Fruit fly (Drosophila melanogaster): ENCODE data around the gene Irp-1A.

Gene Irp-1A

dm6 chr3R:22684044-22684947 lies 40.1 kb downstream of the Irp-1A start (continued):
- TF ChIP-seq Abd-B (GFP tag; optimal IDR thresholded peaks at IDR 0.05) (no peak), CG16863 (GFP tag; optimal IDR thresholded peaks at IDR 0.05) (no peak), kni (GFP tag; optimal IDR thresholded peaks at IDR 0.05) (peak; percentile 29), Med (GFP tag) (peak; percentile 76), CG9437 (GFP tag; optimal IDR thresholded peaks at IDR 0.05) (no peak), Mrtf (GFP tag; IDR thresholded peaks at IDR 0.05) (no peak), ro (GFP tag; IDR thresholded peaks at IDR 0.05) (no peak), cwo (GFP tag; optimal IDR thresholded peaks at IDR 0.05) (no peak), CG6683 (GFP tag; optimal IDR thresholded peaks at IDR 0.05) (no peak), CG9876 (GFP tag; optimal IDR thresholded peaks at IDR 0.05) (no peak), CG12391 (tag; optimal IDR thresholded peaks at IDR 0.05) (no peak), jumu (GFP tag; optimal IDR thresholded peaks at IDR 0.05) (no peak), Fer1 (GFP tag; optimal IDR thresholded peaks at IDR 0.05) (peak; percentile 27), sd (tag; optimal IDR thresholded peaks at IDR 0.05) (peak; percentile 20), Poxn (GFP tag; IDR thresholded peaks at IDR 0.05) (no peak), dmrt99B (tag; optimal IDR thresholded peaks at IDR 0.05) (no peak), amos (GFP tag; IDR thresholded peaks at IDR 0.05; ENCODE audit: partially characterized antibody) (no peak), HLH4C (GFP tag; IDR thresholded peaks at IDR 0.05; ENCODE audit: partially characterized antibody) (no peak), onecut (GFP tag; IDR thresholded peaks at IDR 0.05) (no peak), sens (GFP tag) (peak; percentile 49), grn (GFP tag; optimal IDR thresholded peaks at IDR 0.05) (peak; percentile 40), lab (GFP tag; optimal IDR thresholded peaks at IDR 0.05) (peak; percentile 41), GATAe (GFP tag; conservative IDR thresholded peaks at IDR 0.05) (no peak), zf30C (GFP tag; optimal IDR thresholded peaks at IDR 0.05) (no peak), Atf6 (GFP tag; IDR thresholded peaks at IDR 0.05) (no peak), hkb (optimal IDR thresholded peaks at IDR 0.05) (no peak), hkb (GFP tag; IDR thresholded peaks at IDR 0.05) (no peak), CG10565 (GFP tag; optimal IDR thresholded peaks at IDR 0.05) (no peak), CG30020 (tag; optimal IDR thresholded peaks at IDR 0.05) (no peak), gt (GFP tag; IDR thresholded peaks at IDR 0.05) (no peak), dysf (GFP tag; IDR thresholded peaks at IDR 0.05) (no peak), Sry-δ (GFP tag; optimal IDR thresholded peaks at IDR 0.05) (no peak), CG3281 (GFP tag; optimal IDR thresholded peaks at IDR 0.05) (no peak), CG17912 (GFP tag; optimal IDR thresholded peaks at IDR 0.05) (no peak), Aef1 (GFP tag; IDR thresholded peaks at IDR 0.05) (no peak), CG31388 (GFP tag; optimal IDR thresholded peaks at IDR 0.05) (no peak), wdn (GFP tag; IDR thresholded peaks at IDR 0.05) (no peak), Nf-YB (GFP tag; optimal IDR thresholded peaks at IDR 0.05) (no peak), exex (tag; optimal IDR thresholded peaks at IDR 0.05) (peak; percentile 90), ato (GFP tag; IDR thresholded peaks at IDR 0.05; ENCODE audit: partially characterized antibody) (no peak), CG7357 (GFP tag; IDR thresholded peaks at IDR 0.05) (no peak), trh (GFP tag; optimal IDR thresholded peaks at IDR 0.05) (no peak), NC2α (GFP tag; optimal IDR thresholded peaks at IDR 0.05) (no peak), bcd (GFP tag; optimal IDR thresholded peaks at IDR 0.05) (no peak), CG14014 (GFP tag; IDR thresholded peaks at IDR 0.05) (no peak), CG10543 (GFP tag; optimal IDR thresholded peaks at IDR 0.05) (peak; percentile 30), Ada2b (GFP tag; IDR thresholded peaks at IDR 0.05) (0 out of 2 replicates have a peak, but pooled peaks have one; percentile 5), ind (GFP tag; optimal IDR thresholded peaks at IDR 0.05) (no peak), ranshi (GFP tag; IDR thresholded peaks at IDR 0.05) (no peak), Xrp1 (GFP tag; IDR thresholded peaks at IDR 0.05) (0 out of 2 replicates have a peak, but pooled peaks have one; percentile 18)
